Worm (Caenorhabditis elegans) whole organism, young adult: Measurements from ENCODE around the gene Y39E4A.1.

Experiments
- B0019.2 ChIP-seq: fragments of 200-800 bp; sonication (Bioruptor generic); conservative IDR thresholded peaks from 2 replicates; pipeline ENCODE4 v1.3.6; 2022; ENCODE audit warnings: missing genetic modification reagents, missing genetic modification characterization, missing compliant biosample characterization
- B0035.1 ChIP-seq: sonication (generic microtip); optimal IDR thresholded peaks from 2 replicates; lab custom pipeline; 2016; ENCODE audit warnings: missing genetic modification characterization, mild to moderate bottlenecking, missing compliant biosample characterization, missing genotype, missing genetic modification reagents
- B0336.3 ChIP-seq: fragments of 200-800 bp; sonication (Bioruptor generic); IDR thresholded peaks from 2 replicates; pipeline ENCODE4 v1.3.6; 2022; ENCODE audit warnings: missing genetic modification characterization, missing compliant biosample characterization
- C06A6.2 ChIP-seq: fragments of 200-800 bp; sonication (Bioruptor generic); conservative IDR thresholded peaks from 2 replicates; pipeline ENCODE4 v1.3.6; 2022; ENCODE audit warnings: missing genetic modification characterization, missing compliant biosample characterization
- F33H1.4 ChIP-seq: fragments of 200-800 bp; sonication (Bioruptor generic); IDR thresholded peaks from 2 replicates; pipeline ENCODE4 v1.3.6; 2022; ENCODE audit warnings: missing genetic modification reagents, missing genetic modification characterization, missing compliant biosample characterization
- F57C9.4 ChIP-seq: sonication (generic microtip); optimal IDR thresholded peaks from 2 replicates; lab custom pipeline; 2017; ENCODE audit warnings: mild to moderate bottlenecking, missing genetic modification characterization, missing compliant biosample characterization
- K12H6.12 ChIP-seq: fragments of 200-800 bp; sonication (Bioruptor generic); optimal IDR thresholded peaks from 2 replicates; lab custom pipeline; 2018; ENCODE audit warnings: mild to moderate bottlenecking, missing genetic modification characterization, missing compliant biosample characterization
- Y67H2A.10 ChIP-seq: fragments of 200-800 bp; sonication (Bioruptor generic); conservative IDR thresholded peaks from 2 replicates; pipeline ENCODE4 v1.3.6; 2022; ENCODE audit warnings: missing genetic modification reagents, missing genetic modification characterization, missing compliant biosample characterization
- ama-1 ChIP-seq, 3 experiments: fragments of 150-350 bp in 1 of 3; sonication (generic microtip) in 2 of 3; optimal IDR thresholded peaks; 2 replicates each; lab custom pipeline; 2014 to 2018; ENCODE audit warnings: missing biosample characterization in 2 of 3, missing genetic modification characterization in 2 of 3, missing genetic modification reagents in 2 of 3
- athp-1 ChIP-seq: sonication (generic microtip); optimal IDR thresholded peaks from 2 replicates; lab custom pipeline; 2017; ENCODE audit warnings: mild to moderate bottlenecking, missing genetic modification characterization, missing compliant biosample characterization
- bed-1 ChIP-seq: fragments of 200-800 bp; sonication (Bioruptor generic); IDR thresholded peaks from 2 replicates; pipeline ENCODE4 v1.3.6; 2022; ENCODE audit warnings: missing genetic modification reagents, missing genetic modification characterization, missing compliant biosample characterization
- ccch-3 ChIP-seq: fragments of 200-800 bp; sonication (Bioruptor generic); optimal IDR thresholded peaks from 2 replicates; lab custom pipeline; 2018; ENCODE audit warnings: mild to moderate bottlenecking, missing genetic modification characterization, missing compliant biosample characterization
- ceh-100 ChIP-seq: fragments of 200-800 bp; sonication (Bioruptor generic); IDR thresholded peaks from 2 replicates; pipeline ENCODE4 v1.3.6; 2022; ENCODE audit warnings: missing genetic modification reagents, missing genetic modification characterization, missing compliant biosample characterization
- ceh-27 ChIP-seq: fragments of 200-800 bp; sonication (Bioruptor generic); optimal IDR thresholded peaks from 2 replicates; lab custom pipeline; 2018; ENCODE audit warnings: mild to moderate bottlenecking, missing genetic modification characterization, moderate library complexity, missing compliant biosample characterization
- ceh-58 ChIP-seq: fragments of 200-800 bp; sonication (Bioruptor generic); IDR thresholded peaks from 2 replicates; pipeline ENCODE4 v1.3.6; 2022; ENCODE audit warnings: missing genetic modification characterization, missing compliant biosample characterization
- ceh-91 ChIP-seq: fragments of 200-800 bp; sonication (Bioruptor generic); IDR thresholded peaks from 2 replicates; pipeline ENCODE4 v1.3.6; 2022; ENCODE audit warnings: missing genetic modification reagents, missing genetic modification characterization, missing compliant biosample characterization
- die-1 ChIP-seq: sonication (generic microtip); optimal IDR thresholded peaks from 2 replicates; lab custom pipeline; 2016; ENCODE audit warnings: missing genotype, mild to moderate bottlenecking, missing genetic modification characterization, missing compliant biosample characterization
- dox-1 ChIP-seq: fragments of 200-800 bp; sonication (Bioruptor generic); IDR thresholded peaks from 2 replicates; pipeline ENCODE4 v1.3.6; 2022; ENCODE audit warnings: missing genetic modification reagents, missing genetic modification characterization, missing compliant biosample characterization
- dpff-1 ChIP-seq: sonication (generic microtip); optimal IDR thresholded peaks from 2 replicates; lab custom pipeline; 2017; ENCODE audit warnings: mild to moderate bottlenecking, missing genetic modification characterization, missing compliant biosample characterization
- efl-1 ChIP-seq: fragments of 150-350 bp; optimal IDR thresholded peaks from 2 replicates; lab custom pipeline; 2014; ENCODE audit warnings: missing biosample characterization, missing genetic modification reagents, missing genetic modification characterization
- fkh-3 ChIP-seq: sonication (generic microtip); optimal IDR thresholded peaks from 2 replicates; lab custom pipeline; 2016; ENCODE audit warnings: mild to moderate bottlenecking, missing genetic modification characterization, missing compliant biosample characterization
- hrde-1 ChIP-seq: sonication (generic microtip); optimal IDR thresholded peaks from 2 replicates; lab custom pipeline; 2016; ENCODE audit warnings: missing genetic modification characterization, mild to moderate bottlenecking, missing compliant biosample characterization, moderate library complexity, missing genotype, missing genetic modification reagents, borderline replicate concordance
- hsf-1 ChIP-seq: fragments of 200-800 bp; sonication (Bioruptor generic); IDR thresholded peaks from 2 replicates; pipeline ENCODE4 v1.3.6; 2022; ENCODE audit warnings: missing genetic modification reagents, missing genetic modification characterization, missing compliant biosample characterization
- lag-1 ChIP-seq: fragments of 200-800 bp; sonication (Bioruptor generic); IDR thresholded peaks from 2 replicates; pipeline ENCODE4 v1.3.6; 2022; ENCODE audit warnings: missing genetic modification reagents, missing genetic modification characterization, missing compliant biosample characterization
- let-526 ChIP-seq: fragments of 200-800 bp; sonication (Bioruptor generic); IDR thresholded peaks from 2 replicates; pipeline ENCODE4 v1.3.6; 2022; ENCODE audit warnings: missing genetic modification reagents, missing genetic modification characterization, missing compliant biosample characterization
- let-607 ChIP-seq, 2 experiments: fragments of 200-800 bp in 1 of 2; sonication (Bioruptor generic) in 1 of 2; sonication (generic microtip) in 1 of 2; optimal IDR thresholded peaks; 2 replicates each; lab custom pipeline; 2016 to 2018; ENCODE audit warnings: mild to moderate bottlenecking in 2 of 2, missing compliant biosample characterization in 2 of 2, missing genetic modification characterization in 2 of 2, moderate library complexity in 2 of 2, missing genotype in 1 of 2
- lin-35 ChIP-seq, 3 experiments: fragments of 150-350 bp in 2 of 3; sonication (generic microtip) in 1 of 3; optimal IDR thresholded peaks; 2 replicates each; lab custom pipeline; 2014 to 2018; ENCODE audit warnings: missing biosample characterization in 3 of 3, missing genetic modification characterization in 3 of 3, missing genetic modification reagents in 3 of 3
- lin-40 ChIP-seq: sonication (generic microtip); optimal IDR thresholded peaks from 2 replicates; lab custom pipeline; 2016; ENCODE audit warnings: missing genetic modification characterization, mild to moderate bottlenecking, missing compliant biosample characterization, missing genotype, missing genetic modification reagents
- lsl-1 ChIP-seq: fragments of 200-800 bp; sonication (Bioruptor generic); optimal IDR thresholded peaks from 2 replicates; lab custom pipeline; 2018; ENCODE audit warnings: mild to moderate bottlenecking, missing genetic modification characterization, moderate library complexity, missing compliant biosample characterization
- madf-10 ChIP-seq: sonication (generic microtip); optimal IDR thresholded peaks from 2 replicates; lab custom pipeline; 2016; ENCODE audit warnings: mild to moderate bottlenecking, missing genetic modification characterization, missing compliant biosample characterization
- madf-8 ChIP-seq: fragments of 200-800 bp; sonication (Bioruptor generic); conservative IDR thresholded peaks from 2 replicates; pipeline ENCODE4 v1.3.6; 2022; ENCODE audit warnings: missing genetic modification reagents, missing genetic modification characterization, missing compliant biosample characterization
- mcd-1 ChIP-seq: fragments of 200-800 bp; sonication (Bioruptor generic); IDR thresholded peaks from 2 replicates; pipeline ENCODE4 v1.3.6; 2022; ENCODE audit warnings: missing genetic modification reagents, missing genetic modification characterization, missing compliant biosample characterization
- mxl-1 ChIP-seq: sonication (generic microtip); optimal IDR thresholded peaks from 2 replicates; lab custom pipeline; 2016; ENCODE audit warnings: missing genetic modification characterization, missing compliant biosample characterization
- nfya-1 ChIP-seq: sonication (generic microtip); optimal IDR thresholded peaks from 2 replicates; lab custom pipeline; 2017; ENCODE audit warnings: antibody characterized with exemption, missing compliant biosample characterization, missing genetic modification characterization, borderline replicate concordance; ENCODE audit not compliant: insufficient read depth
- nfyb-1 ChIP-seq: fragments of 200-800 bp; sonication (Bioruptor generic); IDR thresholded peaks from 2 replicates; pipeline ENCODE4 v1.3.6; 2022; ENCODE audit warnings: missing genetic modification reagents, missing genetic modification characterization, missing compliant biosample characterization
- nhr-179 ChIP-seq: sonication (generic microtip); optimal IDR thresholded peaks from 2 replicates; lab custom pipeline; 2016; ENCODE audit warnings: mild to moderate bottlenecking, missing genetic modification characterization, missing compliant biosample characterization
- nhr-80 ChIP-seq: sonication (generic microtip); optimal IDR thresholded peaks from 2 replicates; lab custom pipeline; 2016; ENCODE audit warnings: missing genetic modification characterization, missing compliant biosample characterization
- repo-1 ChIP-seq: sonication (generic microtip); optimal IDR thresholded peaks from 2 replicates; lab custom pipeline; 2017; ENCODE audit warnings: mild to moderate bottlenecking, missing genetic modification characterization, missing compliant biosample characterization
- rpc-1 ChIP-seq, 2 experiments: fragments of 150-350 bp in 1 of 2; sonication (generic microtip) in 1 of 2; optimal IDR thresholded peaks; 2 replicates each; lab custom pipeline; 2014 to 2018; ENCODE audit warnings: missing biosample characterization in 1 of 2, missing genetic modification characterization in 1 of 2, missing genetic modification reagents in 1 of 2, missing genotype in 1 of 2
- snpc-3.4 ChIP-seq: sonication (generic microtip); optimal IDR thresholded peaks from 2 replicates; lab custom pipeline; 2017; ENCODE audit warnings: missing genetic modification characterization, mild to moderate bottlenecking, missing compliant biosample characterization, antibody characterized with exemption, moderate library complexity, missing genotype, missing genetic modification reagents
- somi-1 ChIP-seq: fragments of 200-800 bp; sonication (Bioruptor generic); optimal IDR thresholded peaks from 2 replicates; lab custom pipeline; 2018; ENCODE audit warnings: mild to moderate bottlenecking, missing genetic modification characterization, missing compliant biosample characterization
- tbp1 ChIP-seq: fragments of 200-800 bp; sonication (Bioruptor generic); optimal IDR thresholded peaks from 2 replicates; lab custom pipeline; 2018; ENCODE audit warnings: mild to moderate bottlenecking, missing genetic modification characterization, missing compliant biosample characterization
- tbx-9 ChIP-seq: sonication (generic microtip); optimal IDR thresholded peaks from 2 replicates; lab custom pipeline; 2016; ENCODE audit warnings: borderline replicate concordance, missing genetic modification characterization, inconsistent platforms, missing compliant biosample characterization
- xnd-1 ChIP-seq: sonication (generic microtip); optimal IDR thresholded peaks from 2 replicates; lab custom pipeline; 2016; ENCODE audit warnings: missing genotype, missing genetic modification reagents, missing genetic modification characterization, missing compliant biosample characterization
- ztf-26 ChIP-seq: sonication (generic microtip); optimal IDR thresholded peaks from 2 replicates; lab custom pipeline; 2017; ENCODE audit warnings: missing genetic modification characterization, missing compliant biosample characterization
- ztf-28 ChIP-seq: fragments of 200-800 bp; sonication (Bioruptor generic); IDR thresholded peaks from 2 replicates; pipeline ENCODE4 v1.3.6; 2022; ENCODE audit warnings: missing genetic modification reagents, missing genetic modification characterization, missing compliant biosample characterization
- ztf-3 ChIP-seq: fragments of 200-800 bp; sonication (Bioruptor generic); optimal IDR thresholded peaks from 2 replicates; lab custom pipeline; 2018; ENCODE audit warnings: mild to moderate bottlenecking, missing genetic modification characterization, missing compliant biosample characterization

Y39E4A.1 gene

DNA sequence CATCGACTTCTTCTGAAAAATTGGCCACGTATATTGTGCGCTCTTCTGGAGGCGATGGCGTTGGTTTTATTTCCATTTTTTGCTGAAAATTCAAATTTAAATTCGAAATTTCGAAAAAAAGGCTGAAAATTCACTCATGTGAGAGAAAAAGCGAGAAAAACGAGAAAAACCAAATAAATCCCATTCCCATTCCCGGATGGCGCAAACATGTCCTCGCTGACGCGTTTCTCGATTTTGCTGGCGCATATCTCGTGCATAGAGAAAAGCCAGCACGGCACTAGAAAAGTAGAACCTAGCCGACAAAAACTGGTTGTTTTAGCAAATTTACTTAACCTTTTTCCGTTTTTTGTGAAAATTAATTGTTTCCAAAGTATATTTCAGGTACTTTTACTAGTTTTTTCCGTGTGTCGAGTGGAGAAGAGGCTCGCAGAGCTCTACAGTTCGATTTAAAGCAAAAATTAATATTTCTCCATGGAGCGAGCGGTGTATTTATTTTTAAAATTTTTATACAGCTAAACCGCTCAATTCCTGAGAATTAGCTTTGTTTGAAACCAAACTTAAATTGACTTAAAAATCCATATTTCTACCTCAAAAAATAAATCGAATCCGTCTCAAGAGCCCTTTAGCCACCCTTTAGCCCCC is 19.3 kb upstream of the Y39E4A.1 start, which contains the start of gene rbm-7 (continued):
- no peak for TF ChIP-seq nfya-1
- no peak for TF ChIP-seq ceh-58 (GFP tag; lab: Robert Waterston, UW)
- TF ChIP-seq ztf-3 (GFP tag; lab: Kevin White, UChicago) = no peak
- no peak for TF ChIP-seq ccch-3 (GFP tag; lab: Kevin White, UChicago)
- peak; percentile 75 for TF ChIP-seq lin-40
- no peak for TF ChIP-seq athp-1 (tag; lab: Kevin White, UChicago)
- TF ChIP-seq Y67H2A.10 (GFP tag; lab: Robert Waterston, UW) = no peak
- TF ChIP-seq repo-1 (tag; lab: Kevin White, UChicago) = no peak
- TF ChIP-seq let-607 (tag; optimal IDR thresholded peaks at IDR 0.05; lab: Kevin White, UChicago) = peak; percentile 11 to 36
- peak; percentile 51; the same call in 1 of the 2 replicates for TF ChIP-seq F33H1.4
- TF ChIP-seq xnd-1 (tag; lab: Kevin White, UChicago) = peak; percentile 20
- peak in 1 of 3 experiments; percentile 43 for TF ChIP-seq lin-35 (GFP tag; optimal IDR thresholded peaks at IDR 0.05; lab: Kevin White, UChicago)
- peak; percentile 32 for TF ChIP-seq K12H6.12 (tag; lab: Kevin White, UChicago)
- TF ChIP-seq ceh-100 (GFP tag; lab: Robert Waterston, UW) = peak; percentile 44; the same call in 1 of the 2 replicates
- no peak for TF ChIP-seq let-526 (GFP tag; lab: Robert Waterston, UW)
- TF ChIP-seq madf-10 (tag; lab: Kevin White, UChicago) = no peak
- TF ChIP-seq fkh-3 = no peak
- no peak for TF ChIP-seq tbx-9
- TF ChIP-seq B0336.3 (GFP tag; lab: Robert Waterston, UW) = no peak
- no peak for TF ChIP-seq snpc-3.4 (tag; lab: Kevin White, UChicago)
- TF ChIP-seq nfyb-1 (GFP tag; lab: Robert Waterston, UW) = peak; percentile 49; the same call in 1 of the 2 replicates
- TF ChIP-seq efl-1 (GFP tag; lab: Kevin White, UChicago) = no peak
- TF ChIP-seq C06A6.2 = 0 out of 2 replicates have a peak, but pooled peaks have one; percentile 28
- TF ChIP-seq ztf-28 (GFP tag; lab: Robert Waterston, UW) = no peak
- TF ChIP-seq somi-1 = no peak
- TF ChIP-seq nhr-80 = peak; percentile 5
- peak; percentile 73 for TF ChIP-seq dox-1 (GFP tag; lab: Robert Waterston, UW)
- peak; percentile 48 for TF ChIP-seq tbp1 (GFP tag; lab: Kevin White, UChicago)
- TF ChIP-seq hsf-1 = 0 out of 2 replicates have a peak, but pooled peaks have one; percentile 21
- no peak for TF ChIP-seq F57C9.4 (tag; lab: Kevin White, UChicago)
- TF ChIP-seq hrde-1 (tag; lab: Kevin White, UChicago) = no peak
- peak; percentile 55 for TF ChIP-seq lsl-1
- TF ChIP-seq B0019.2 (GFP tag; lab: Robert Waterston, UW) = no peak
- no peak for TF ChIP-seq B0035.1 (tag; lab: Kevin White, UChicago)
- TF ChIP-seq nhr-179 (tag; lab: Kevin White, UChicago) = no peak
- TF ChIP-seq ama-1 (optimal IDR thresholded peaks at IDR 0.05; lab: Kevin White, UChicago) = no peak
- TF ChIP-seq ama-1 (GFP tag; optimal IDR thresholded peaks at IDR 0.05; lab: Kevin White, UChicago) = no peak
- TF ChIP-seq dpff-1 = no peak
- no peak for TF ChIP-seq rpc-1 (optimal IDR thresholded peaks at IDR 0.05; lab: Kevin White, UChicago)
- no peak for TF ChIP-seq rpc-1 (tag; optimal IDR thresholded peaks at IDR 0.05; lab: Kevin White, UChicago)
- TF ChIP-seq mxl-1 = no peak
- peak; percentile 68 for TF ChIP-seq ztf-26 (tag; lab: Kevin White, UChicago)
- TF ChIP-seq ceh-27 (GFP tag; lab: Kevin White, UChicago) = no peak
- no peak for TF ChIP-seq lag-1 (GFP tag; lab: Robert Waterston, UW)
- TF ChIP-seq die-1 (tag; lab: Kevin White, UChicago) = no peak
- TF ChIP-seq mcd-1 (GFP tag; lab: Robert Waterston, UW) = peak; percentile 80
- TF ChIP-seq madf-8 (GFP tag; lab: Robert Waterston, UW) = peak; percentile 25; the same call in 1 of the 2 replicates
- TF ChIP-seq bed-1 (GFP tag; lab: Robert Waterston, UW) = no peak
- TF ChIP-seq ceh-91 (GFP tag; lab: Robert Waterston, UW) = no peak
